5 worm cellular contexts compared by ENCODE assay signal in genomic region chrII:8531181-8531759, ce11.
TF ChIP-seq lines count a peak whose summit lies in the region.

gldi-7 (minus strand) TSS chrII:8531222.

TF ChIP-seq in whole organism, L1 larva, 84 proteins besides CTCF, POLR2A, EP300 and RAD21:
- TF ChIP-seq efl-1 (optimal IDR thresholded peaks at IDR 0.05; lab: Kevin White, UChicago) = no peak
- peak in 1 of 2 experiments; percentile 54 for TF ChIP-seq efl-1 (GFP tag; optimal IDR thresholded peaks at IDR 0.05 in 1 of 2; lab: Kevin White, UChicago)
- TF ChIP-seq blmp-1 (tag; optimal IDR thresholded peaks at IDR 0.05; lab: Kevin White, UChicago) = peak; percentile 11
- TF ChIP-seq ztf-4 (tag; optimal IDR thresholded peaks at IDR 0.05; lab: Kevin White, UChicago) = no peak
- no peak for TF ChIP-seq lin-15B (tag; optimal IDR thresholded peaks at IDR 0.05; lab: Kevin White, UChicago)

TF ChIP-seq in whole organism, L2 larva, 48 proteins besides CTCF, POLR2A, EP300 and RAD21:
- TF ChIP-seq fos-1 (tag; optimal IDR thresholded peaks at IDR 0.05; lab: Kevin White, UChicago) (peak; percentile 67), unc-39 (tag; optimal IDR thresholded peaks at IDR 0.05; lab: Kevin White, UChicago) (no peak)

TF ChIP-seq in whole organism, L3 larva, 47 proteins besides CTCF, POLR2A, EP300 and RAD21:
- TF ChIP-seq nhr-237 (tag; optimal IDR thresholded peaks at IDR 0.05; lab: Kevin White, UChicago) (no peak), elt-1 (tag; optimal IDR thresholded peaks at IDR 0.05; lab: Kevin White, UChicago) (no peak), hmg-11 (tag; optimal IDR thresholded peaks at IDR 0.05; lab: Kevin White, UChicago) (no peak), pqm-1 (tag; optimal IDR thresholded peaks at IDR 0.05; lab: Kevin White, UChicago) (peak; percentile 15), mml-1 (tag; optimal IDR thresholded peaks at IDR 0.05; lab: Kevin White, UChicago) (no peak)

TF ChIP-seq in whole organism, L4 larva, 104 proteins besides CTCF, POLR2A, EP300 and RAD21:
- TF ChIP-seq dmd-9 (GFP tag; IDR thresholded peaks at IDR 0.05; lab: Robert Waterston, UW) = no peak
- TF ChIP-seq pqm-1 (tag; optimal IDR thresholded peaks at IDR 0.05; lab: Kevin White, UChicago) = peak; percentile 63
- peak; percentile 64 for TF ChIP-seq aha-1 (tag; lab: Kevin White, UChicago)
- TF ChIP-seq unc-130 (GFP tag; optimal IDR thresholded peaks at IDR 0.05; lab: Kevin White, UChicago) = no peak

TF ChIP-seq in whole organism, young adult, 124 proteins besides CTCF, POLR2A, EP300 and RAD21:
- TF ChIP-seq cebp-2 (GFP tag; IDR thresholded peaks at IDR 0.05; lab: Robert Waterston, UW) (no peak), nhr-80 (tag; optimal IDR thresholded peaks at IDR 0.05; lab: Kevin White, UChicago) (peak; percentile 33)
